Fruit fly (Drosophila melanogaster) whole organism, prepupa: ENCODE measurements around the gene CG11686.
A peak's percentile ranks its signal among the peaks of the same experiment; 100 is the strongest.

ENCODE experiments used
- CG11902 ChIP-seq: fragments of 200-800 bp; sonication (Bioruptor generic); optimal IDR thresholded peaks from 3 replicates; lab custom pipeline; 2016; ENCODE audit warnings: missing biosample characterization, missing genetic modification characterization
- CG15336 ChIP-seq: fragments of 200-800 bp; sonication (Bioruptor generic); IDR thresholded peaks from 2 replicates; pipeline ENCODE4 v1.3.6; 2022; ENCODE audit warnings: missing biosample characterization, missing genetic modification characterization
- CG16779 ChIP-seq: fragments of 200-800 bp; sonication (Bioruptor generic); optimal IDR thresholded peaks from 3 replicates; lab custom pipeline; 2017; ENCODE audit warnings: missing biosample characterization, mild to moderate bottlenecking, missing genetic modification characterization
- CG32006 ChIP-seq: fragments of 200-800 bp; sonication (Bioruptor generic); optimal IDR thresholded peaks from 3 replicates; lab custom pipeline; 2017; ENCODE audit warnings: missing biosample characterization, mild to moderate bottlenecking, missing genetic modification characterization
- CG8119 ChIP-seq: fragments of 200-800 bp; sonication (Bioruptor generic); IDR thresholded peaks from 3 replicates; pipeline ENCODE4 v1.3.6; 2022; ENCODE audit warnings: missing biosample characterization, missing genetic modification characterization
- Ets96B ChIP-seq: fragments of 200-800 bp; optimal IDR thresholded peaks from 2 replicates; lab custom pipeline; 2019; ENCODE audit warnings: missing biosample characterization, mild to moderate bottlenecking, missing genetic modification characterization, moderate library complexity
- Hr39 ChIP-seq: fragments of 200-800 bp; sonication (Bioruptor generic); optimal IDR thresholded peaks from 2 replicates; lab custom pipeline; 2016; ENCODE audit warnings: missing biosample characterization, missing genetic modification characterization
- Hr4 ChIP-seq: fragments of 200-800 bp; sonication (Bioruptor generic); optimal IDR thresholded peaks from 3 replicates; lab custom pipeline; 2016; ENCODE audit warnings: missing biosample characterization, missing genetic modification characterization
- Smox ChIP-seq: fragments of 200-800 bp; sonication (Bioruptor generic); optimal IDR thresholded peaks from 3 replicates; lab custom pipeline; 2016; ENCODE audit warnings: missing biosample characterization, missing genetic modification characterization
- Sox102F ChIP-seq: fragments of 200-800 bp; sonication (Bioruptor generic); optimal IDR thresholded peaks from 2 replicates; lab custom pipeline; 2016; ENCODE audit warnings: missing biosample characterization, mild to moderate bottlenecking, missing genetic modification characterization
- achi ChIP-seq: fragments of 200-800 bp; sonication (Bioruptor generic); optimal IDR thresholded peaks from 3 replicates; lab custom pipeline; 2016; ENCODE audit warnings: missing biosample characterization, missing genetic modification characterization
- acj6 ChIP-seq: fragments of 200-800 bp; sonication (Bioruptor generic); optimal IDR thresholded peaks from 3 replicates; lab custom pipeline; 2016; ENCODE audit warnings: missing biosample characterization, missing genetic modification characterization
- salr ChIP-seq, 2 experiments: fragments of 200-800 bp; sonication (Bioruptor generic); optimal IDR thresholded peaks; 3 replicates each; lab custom pipeline; 2016 to 2018; ENCODE audit warnings: missing biosample characterization in 2 of 2, missing genetic modification characterization in 2 of 2, mild to moderate bottlenecking in 1 of 2
- vri ChIP-seq: fragments of 200-800 bp; sonication (Bioruptor generic); optimal IDR thresholded peaks from 3 replicates; lab custom pipeline; 2016; ENCODE audit warnings: missing biosample characterization, mild to moderate bottlenecking, missing genetic modification characterization

- TF ChIP-seq Sox102F (GFP tag; lab: Kevin White, UChicago) = peak; percentile 63
- TF ChIP-seq CG11902 = peak; percentile 59
- peak; percentile 94 for TF ChIP-seq CG32006 (GFP tag; lab: Kevin White, UChicago)
- TF ChIP-seq salr (GFP tag; optimal IDR thresholded peaks at IDR 0.05; lab: Kevin White, UChicago) = peak; percentile 31 to 94
- peak; percentile 79 for TF ChIP-seq CG15336 (GFP tag; lab: Robert Waterston, UW)
- peak; percentile 90 for TF ChIP-seq achi (GFP tag; lab: Kevin White, UChicago)
- peak; percentile 84 for TF ChIP-seq CG8119 (GFP tag; lab: Robert Waterston, UW)
- TF ChIP-seq vri (GFP tag; lab: Kevin White, UChicago) = peak; percentile 25
- peak; percentile 54 for TF ChIP-seq Hr39
- TF ChIP-seq Hr4 (GFP tag; lab: Kevin White, UChicago) = peak; percentile 45
- peak; percentile 79 for TF ChIP-seq CG16779
- peak; percentile 85 for TF ChIP-seq acj6
- peak; percentile 63 for TF ChIP-seq Smox (GFP tag; lab: Kevin White, UChicago)
- peak; percentile 87 for TF ChIP-seq Ets96B
These were observed 45.3 kb downstream of the CG11686 start for dm6 chr3R:13305318-13305899.
